Worm (Caenorhabditis elegans) whole organism, L4 larva: ENCODE results near the gene Y45G5AM.4.

Source experiments
- F10B5.3 ChIP-seq: sonication (generic microtip); optimal IDR thresholded peaks from 2 replicates; lab custom pipeline; 2016; ENCODE audit warnings: mild to moderate bottlenecking, missing genetic modification characterization, missing compliant biosample characterization
- F37D6.2 ChIP-seq: sonication (generic microtip); optimal IDR thresholded peaks from 2 replicates; lab custom pipeline; 2016; ENCODE audit warnings: mild to moderate bottlenecking, missing genetic modification characterization, missing compliant biosample characterization
- F49E8.2 ChIP-seq: sonication (generic microtip); optimal IDR thresholded peaks from 2 replicates; lab custom pipeline; 2016; ENCODE audit warnings: missing compliant biosample characterization, mild to moderate bottlenecking, missing genetic modification characterization, borderline replicate concordance
- Y48G9A.11 ChIP-seq: fragments of 200-800 bp; sonication (Bioruptor generic); IDR thresholded peaks from 2 replicates; pipeline ENCODE4 v1.3.6; 2022; ENCODE audit warnings: missing genetic modification reagents, missing genetic modification characterization, missing compliant biosample characterization
- aha-1 ChIP-seq: fragments of 150-350 bp; peaks from one replicate; lab custom pipeline; 2014; ENCODE audit warnings: missing biosample characterization, missing genetic modification characterization
- ceh-62 ChIP-seq: sonication (generic microtip); optimal IDR thresholded peaks from 2 replicates; lab custom pipeline; 2017; ENCODE audit warnings: missing biosample characterization, missing genetic modification characterization
- ceh-82 ChIP-seq: sonication (generic microtip); optimal IDR thresholded peaks from 2 replicates; lab custom pipeline; 2017; ENCODE audit warnings: missing biosample characterization, missing genetic modification characterization
- daf-12 ChIP-seq: fragments of 150-350 bp; optimal IDR thresholded peaks from 2 replicates; lab custom pipeline; 2014; ENCODE audit warnings: missing biosample characterization, missing genetic modification reagents, missing genetic modification characterization
- daf-16 ChIP-seq, 3 experiments: sonication (generic microtip); optimal IDR thresholded peaks; 2 replicates each; lab custom pipeline; 2016 to 2017; ENCODE audit warnings: missing genetic modification characterization in 3 of 3, missing genetic modification reagents in 3 of 3, mild to moderate bottlenecking in 2 of 3, missing compliant biosample characterization in 2 of 3, missing biosample characterization in 1 of 3, moderate library complexity in 1 of 3
- dmd-9 ChIP-seq: fragments of 200-800 bp; sonication (Bioruptor generic); IDR thresholded peaks from 2 replicates; pipeline ENCODE4 v1.3.6; 2022; ENCODE audit warnings: missing genetic modification reagents, missing genetic modification characterization, missing compliant biosample characterization
- dpl-1 ChIP-seq: fragments of 150-350 bp; optimal IDR thresholded peaks from 2 replicates; lab custom pipeline; 2014; ENCODE audit warnings: missing biosample characterization, missing genetic modification reagents, missing genetic modification characterization
- duxl-1 ChIP-seq: sonication (generic microtip); optimal IDR thresholded peaks from 2 replicates; lab custom pipeline; 2016; ENCODE audit warnings: mild to moderate bottlenecking, missing genetic modification characterization, moderate library complexity, missing compliant biosample characterization; ENCODE audit not compliant: poor library complexity
- egl-27 ChIP-seq: sonication (generic microtip); optimal IDR thresholded peaks from 3 replicates; lab custom pipeline; 2017; ENCODE audit warnings: missing biosample characterization, missing genetic modification reagents, missing genetic modification characterization
- egl-43 ChIP-seq: fragments of 200-800 bp; sonication (Bioruptor generic); IDR thresholded peaks from 2 replicates; pipeline ENCODE4 v1.3.6; 2022; ENCODE audit warnings: missing genetic modification reagents, missing genetic modification characterization, missing compliant biosample characterization
- gei-8 ChIP-seq: fragments of 200-800 bp; sonication (Bioruptor generic); optimal IDR thresholded peaks from 2 replicates; lab custom pipeline; 2018; ENCODE audit warnings: mild to moderate bottlenecking, missing genetic modification characterization, missing compliant biosample characterization
- lin-29 ChIP-seq: fragments of 200-800 bp; sonication (Bioruptor generic); IDR thresholded peaks from 2 replicates; pipeline ENCODE4 v1.3.6; 2022; ENCODE audit warnings: missing genetic modification reagents, missing genetic modification characterization, missing compliant biosample characterization
- lin-38 ChIP-seq: fragments of 200-800 bp; sonication (Bioruptor generic); IDR thresholded peaks from 2 replicates; pipeline ENCODE4 v1.3.6; 2022; ENCODE audit warnings: missing genetic modification reagents, missing genetic modification characterization, missing compliant biosample characterization
- lin-39 ChIP-seq: fragments of 150-350 bp; optimal IDR thresholded peaks from 2 replicates; lab custom pipeline; 2014; ENCODE audit warnings: missing biosample characterization, missing genetic modification reagents, missing genetic modification characterization
- lsy-2 ChIP-seq, 2 experiments: fragments of 150-350 bp in 1 of 2; sonication (generic microtip) in 1 of 2; optimal IDR thresholded peaks; 2 replicates each; lab custom pipeline; 2014 to 2017; ENCODE audit warnings: missing biosample characterization in 2 of 2, missing genetic modification characterization in 2 of 2
- mes-2 ChIP-seq: sonication (generic microtip); optimal IDR thresholded peaks from 2 replicates; lab custom pipeline; 2016; ENCODE audit warnings: missing genotype, mild to moderate bottlenecking, missing genetic modification characterization, missing compliant biosample characterization; ENCODE audit not compliant: poor library complexity, severe bottlenecking
- nhr-10 ChIP-seq: fragments of 150-350 bp; optimal IDR thresholded peaks from 2 replicates; lab custom pipeline; 2014; ENCODE audit warnings: missing biosample characterization, missing genetic modification characterization
- nhr-11 ChIP-seq: fragments of 150-350 bp; optimal IDR thresholded peaks from 2 replicates; lab custom pipeline; 2014; ENCODE audit warnings: missing biosample characterization, missing genetic modification characterization
- nhr-111 ChIP-seq: fragments of 200-800 bp; sonication (Bioruptor generic); optimal IDR thresholded peaks from 2 replicates; lab custom pipeline; 2018; ENCODE audit warnings: mild to moderate bottlenecking, missing genetic modification characterization, missing compliant biosample characterization
- nhr-28 ChIP-seq: fragments of 150-350 bp; optimal IDR thresholded peaks from 2 replicates; lab custom pipeline; 2014; ENCODE audit warnings: missing biosample characterization, missing genetic modification characterization
- pqm-1 ChIP-seq: sonication (generic microtip); optimal IDR thresholded peaks from 2 replicates; lab custom pipeline; 2017; ENCODE audit warnings: missing biosample characterization, missing genetic modification characterization
- set-16 ChIP-seq: fragments of 200-800 bp; sonication (Bioruptor generic); IDR thresholded peaks from 2 replicates; pipeline ENCODE4 v1.3.6; 2022; ENCODE audit warnings: missing genetic modification reagents, missing genetic modification characterization, missing compliant biosample characterization
- snpc-1.2 ChIP-seq: fragments of 200-800 bp; sonication (Bioruptor generic); IDR thresholded peaks from 2 replicates; pipeline ENCODE4 v1.3.6; 2022; ENCODE audit warnings: missing genetic modification reagents, missing genetic modification characterization, missing compliant biosample characterization
- spr-3 ChIP-seq: fragments of 200-800 bp; sonication (Bioruptor generic); optimal IDR thresholded peaks from 2 replicates; lab custom pipeline; 2018; ENCODE audit warnings: mild to moderate bottlenecking, missing genetic modification characterization, missing compliant biosample characterization
- tag-97 ChIP-seq: fragments of 200-800 bp; sonication (Bioruptor generic); IDR thresholded peaks from 2 replicates; pipeline ENCODE4 v1.3.6; 2022; ENCODE audit warnings: missing genetic modification characterization, missing compliant biosample characterization
- tra-1 ChIP-seq: fragments of 200-800 bp; sonication (Bioruptor generic); IDR thresholded peaks from 2 replicates; pipeline ENCODE4 v1.3.6; 2022; ENCODE audit warnings: missing genetic modification reagents, missing genetic modification characterization, missing compliant biosample characterization
- unc-39 ChIP-seq: sonication (generic microtip); optimal IDR thresholded peaks from 2 replicates; lab custom pipeline; 2017; ENCODE audit warnings: missing biosample characterization, missing genetic modification characterization
- zfp-3 ChIP-seq: fragments of 200-800 bp; sonication (Bioruptor generic); conservative IDR thresholded peaks from 2 replicates; pipeline ENCODE4 v1.3.6; 2022; ENCODE audit warnings: missing genetic modification reagents, missing genetic modification characterization, missing compliant biosample characterization
- zip-11 ChIP-seq: fragments of 200-800 bp; sonication (Bioruptor generic); IDR thresholded peaks from 2 replicates; pipeline ENCODE4 v1.3.6; 2022; ENCODE audit warnings: missing genetic modification characterization, missing compliant biosample characterization
- ztf-11 ChIP-seq: fragments of 150-350 bp; optimal IDR thresholded peaks from 2 replicates; lab custom pipeline; 2014; ENCODE audit warnings: missing biosample characterization, missing genetic modification characterization

The Y45G5AM.4 gene

ce11 chrV:4181272-4181671 is 18.2 kb downstream of the Y45G5AM.4 start:
- TF ChIP-seq dpl-1 (no peak), aha-1 (tag; lab: Kevin White, UChicago) (peak; percentile 98), pqm-1 (no peak), duxl-1 (tag; lab: Kevin White, UChicago) (no peak), zfp-3 (GFP tag; lab: Robert Waterston, UW) (no peak)

ce11 chrV:4181727-4182126 is 18.7 kb downstream of the Y45G5AM.4 start:
- TF ChIP-seq F37D6.2 (tag; lab: Kevin White, UChicago), result no peak
- TF ChIP-seq spr-3 (GFP tag; lab: Kevin White, UChicago), result no peak
- TF ChIP-seq snpc-1.2 (GFP tag; lab: Robert Waterston, UW), result no peak
- TF ChIP-seq mes-2 (tag; lab: Kevin White, UChicago), result no peak
- TF ChIP-seq ceh-82 (tag; lab: Kevin White, UChicago), result no peak
- TF ChIP-seq Y48G9A.11 (GFP tag; lab: Robert Waterston, UW), result no peak
- TF ChIP-seq daf-12 (tag; lab: Kevin White, UChicago), result no peak
- no peak for TF ChIP-seq nhr-28 (tag; lab: Kevin White, UChicago)
- TF ChIP-seq egl-27, result no peak
- no peak for TF ChIP-seq set-16 (GFP tag; lab: Robert Waterston, UW)
- TF ChIP-seq dmd-9 (GFP tag; lab: Robert Waterston, UW), result no peak
- TF ChIP-seq zip-11, result no peak

ce11 chrV:4182546-4182945 is 19.5 kb downstream of the Y45G5AM.4 start:
- no peak for TF ChIP-seq nhr-111 (GFP tag; lab: Kevin White, UChicago)
- 0 out of 2 replicates have a peak, but pooled peaks have one; percentile 26 for TF ChIP-seq egl-43 (GFP tag; lab: Robert Waterston, UW)
- TF ChIP-seq nhr-10, result no peak
- peak; percentile 72 for TF ChIP-seq set-16 (GFP tag; lab: Robert Waterston, UW)
- TF ChIP-seq tra-1 (GFP tag; lab: Robert Waterston, UW), result no peak
- no peak for TF ChIP-seq unc-39
- no peak for TF ChIP-seq F49E8.2 (tag; lab: Kevin White, UChicago)
- no peak for TF ChIP-seq lin-29 (GFP tag; lab: Robert Waterston, UW)
- no peak for TF ChIP-seq lsy-2 (tag; optimal IDR thresholded peaks at IDR 0.05; lab: Kevin White, UChicago)
- TF ChIP-seq ztf-11 (tag; lab: Kevin White, UChicago), result no peak
- no peak for TF ChIP-seq F10B5.3
- TF ChIP-seq lin-39 (tag; lab: Kevin White, UChicago), result no peak
- TF ChIP-seq gei-8 (GFP tag; lab: Kevin White, UChicago), result no peak
- no peak for TF ChIP-seq tag-97
- no peak for TF ChIP-seq ceh-62 (tag; lab: Kevin White, UChicago)
- TF ChIP-seq nhr-11 (tag; lab: Kevin White, UChicago), result no peak
- no peak for TF ChIP-seq zip-11
- 0 out of 2 replicates have a peak, but pooled peaks have one; percentile 8 for TF ChIP-seq lin-38
- peak; percentile 25; the same call in 1 of the 2 replicates for TF ChIP-seq Y48G9A.11 (GFP tag; lab: Robert Waterston, UW)

ce11 chrV:4185885-4186284 is 22.9 kb downstream of the Y45G5AM.4 start:
- no peak for TF ChIP-seq daf-16 (GFP tag; optimal IDR thresholded peaks at IDR 0.05; lab: Kevin White, UChicago)
- peak; percentile 54 for TF ChIP-seq daf-16 (tag; optimal IDR thresholded peaks at IDR 0.05; lab: Kevin White, UChicago)
- peak; percentile 6 for TF ChIP-seq nhr-28 (tag; lab: Kevin White, UChicago)
- TF ChIP-seq dpl-1, result no peak
